Worm (Caenorhabditis elegans) whole organism, midembryonic: ENCODE measurements around the gene F46F5.14.

Experiments
- T22C8.4 ChIP-seq: fragments of 200-800 bp; sonication (Bioruptor generic); IDR thresholded peaks from 2 replicates; pipeline ENCODE4 v1.3.6; 2022; ENCODE audit warnings: missing genetic modification characterization, missing compliant biosample characterization
- ztf-23 ChIP-seq: fragments of 200-800 bp; sonication (Bioruptor generic); IDR thresholded peaks from 2 replicates; pipeline ENCODE4 v1.3.6; 2022; ENCODE audit warnings: missing genetic modification reagents, missing genetic modification characterization, missing compliant biosample characterization

ce11 chrII:759788-760187 is 40.0 kb upstream of the F46F5.14 start:
- TF ChIP-seq ztf-23 (GFP tag; lab: Robert Waterston, UW) (no peak), T22C8.4 (no peak)
